Worm (Caenorhabditis elegans) whole organism, L2 larva: ENCODE data around the gene T05C12.11.
A peak's percentile ranks its signal among the peaks of the same experiment; 100 is the strongest.

Experiments
- C34F6.9 ChIP-seq: fragments of 150-350 bp; optimal IDR thresholded peaks from 2 replicates; lab custom pipeline; 2014; ENCODE audit warnings: missing biosample characterization, missing genetic modification characterization
- F13H6.1 ChIP-seq: sonication (generic microtip); optimal IDR thresholded peaks from 2 replicates; lab custom pipeline; 2016; ENCODE audit warnings: missing genetic modification characterization, missing compliant biosample characterization
- R02D3.7 ChIP-seq: fragments of 150-350 bp; optimal IDR thresholded peaks from 2 replicates; lab custom pipeline; 2014; ENCODE audit warnings: missing biosample characterization, missing genetic modification characterization
- Y55F3AM.14 ChIP-seq: fragments of 200-800 bp; sonication (Bioruptor generic); optimal IDR thresholded peaks from 2 replicates; lab custom pipeline; 2018; ENCODE audit warnings: mild to moderate bottlenecking, missing genetic modification characterization, missing compliant biosample characterization
- ZK546.5 ChIP-seq: sonication (generic microtip); optimal IDR thresholded peaks from 2 replicates; lab custom pipeline; 2017; ENCODE audit warnings: missing biosample characterization, missing genetic modification characterization
- alr-1 ChIP-seq: fragments of 150-350 bp; optimal IDR thresholded peaks from 2 replicates; lab custom pipeline; 2014; ENCODE audit warnings: missing biosample characterization, missing genetic modification characterization
- aly-2 ChIP-seq: fragments of 150-350 bp; optimal IDR thresholded peaks from 2 replicates; lab custom pipeline; 2014; ENCODE audit warnings: missing biosample characterization, missing genetic modification characterization
- ama-1 ChIP-seq: fragments of 150-350 bp; optimal IDR thresholded peaks from 2 replicates; lab custom pipeline; 2018; ENCODE audit warnings: inconsistent platforms
- blmp-1 ChIP-seq: sonication (generic microtip); optimal IDR thresholded peaks from 2 replicates; lab custom pipeline; 2017; ENCODE audit warnings: missing genetic modification characterization, mild to moderate bottlenecking, missing compliant biosample characterization, antibody characterized with exemption, moderate library complexity; ENCODE audit not compliant: insufficient read depth
- ceh-16 ChIP-seq: fragments of 150-350 bp; optimal IDR thresholded peaks from 2 replicates; lab custom pipeline; 2014; ENCODE audit warnings: missing biosample characterization, missing genetic modification characterization
- ceh-82 ChIP-seq: fragments of 150-350 bp; optimal IDR thresholded peaks from 2 replicates; lab custom pipeline; 2014; ENCODE audit warnings: missing biosample characterization, missing genetic modification characterization
- crh-2 ChIP-seq: sonication (generic microtip); optimal IDR thresholded peaks from 2 replicates; lab custom pipeline; 2017; ENCODE audit warnings: missing biosample characterization, missing genetic modification characterization
- dmd-4 ChIP-seq: sonication (generic microtip); optimal IDR thresholded peaks from 2 replicates; lab custom pipeline; 2017; ENCODE audit warnings: missing biosample characterization, missing genetic modification characterization
- egl-27 ChIP-seq: sonication (generic microtip); optimal IDR thresholded peaks from 3 replicates; lab custom pipeline; 2017; ENCODE audit warnings: missing biosample characterization, missing genetic modification reagents, missing genetic modification characterization
- elt-1 ChIP-seq: fragments of 150-350 bp; optimal IDR thresholded peaks from 2 replicates; lab custom pipeline; 2014; ENCODE audit warnings: missing biosample characterization, missing genetic modification characterization
- elt-3 ChIP-seq: sonication (generic microtip); optimal IDR thresholded peaks from 2 replicates; lab custom pipeline; 2017; ENCODE audit warnings: missing biosample characterization, missing genetic modification characterization
- fos-1 ChIP-seq: fragments of 150-350 bp; optimal IDR thresholded peaks from 2 replicates; lab custom pipeline; 2014; ENCODE audit warnings: missing biosample characterization, missing genetic modification characterization
- gmeb-1 ChIP-seq: fragments of 150-350 bp; optimal IDR thresholded peaks from 2 replicates; lab custom pipeline; 2014; ENCODE audit warnings: missing biosample characterization, missing genetic modification characterization
- lin-11 ChIP-seq: fragments of 150-350 bp; sonication (generic microtip); optimal IDR thresholded peaks from 2 replicates; lab custom pipeline; 2014; ENCODE audit warnings: missing biosample characterization, missing genetic modification characterization, inconsistent platforms, mixed read lengths
- lin-13 ChIP-seq: fragments of 150-350 bp; optimal IDR thresholded peaks from 2 replicates; lab custom pipeline; 2014; ENCODE audit warnings: missing biosample characterization, missing genetic modification reagents, missing genetic modification characterization
- lin-39 ChIP-seq: fragments of 150-350 bp; optimal IDR thresholded peaks from 2 replicates; lab custom pipeline; 2014; ENCODE audit warnings: missing biosample characterization, missing genetic modification reagents, missing genetic modification characterization
- lsy-2 ChIP-seq, 2 experiments: fragments of 150-350 bp in 1 of 2; sonication (generic microtip) in 1 of 2; optimal IDR thresholded peaks; 2 replicates each; lab custom pipeline; 2014 to 2017; ENCODE audit warnings: missing biosample characterization in 2 of 2, missing genetic modification characterization in 2 of 2
- mab-5 ChIP-seq: fragments of 150-350 bp; optimal IDR thresholded peaks from 2 replicates; lab custom pipeline; 2014; ENCODE audit warnings: missing biosample characterization, missing genetic modification characterization
- mbf-1 ChIP-seq: sonication (generic microtip); optimal IDR thresholded peaks from 2 replicates; lab custom pipeline; 2017; ENCODE audit warnings: missing biosample characterization, missing genetic modification characterization
- mdl-1 ChIP-seq, 2 experiments: fragments of 150-350 bp in 1 of 2; sonication (generic microtip) in 1 of 2; optimal IDR thresholded peaks; 2 replicates each; lab custom pipeline; 2017; ENCODE audit warnings: missing biosample characterization in 2 of 2, missing genetic modification characterization in 2 of 2
- nhr-10 ChIP-seq: sonication (generic microtip); optimal IDR thresholded peaks from 2 replicates; lab custom pipeline; 2017; ENCODE audit warnings: missing biosample characterization, missing genetic modification characterization
- nhr-11 ChIP-seq: fragments of 150-350 bp; optimal IDR thresholded peaks from 2 replicates; lab custom pipeline; 2014; ENCODE audit warnings: missing biosample characterization, missing genetic modification characterization
- nhr-12 ChIP-seq: fragments of 150-350 bp; optimal IDR thresholded peaks from 2 replicates; lab custom pipeline; 2014; ENCODE audit warnings: missing biosample characterization, missing genetic modification characterization
- nhr-129 ChIP-seq: fragments of 150-350 bp; optimal IDR thresholded peaks from 2 replicates; lab custom pipeline; 2014; ENCODE audit warnings: missing biosample characterization, missing genetic modification characterization
- nhr-21 ChIP-seq: fragments of 150-350 bp; optimal IDR thresholded peaks from 2 replicates; lab custom pipeline; 2014; ENCODE audit warnings: missing biosample characterization, missing genetic modification characterization
- nhr-23 ChIP-seq: fragments of 150-350 bp; optimal IDR thresholded peaks from 2 replicates; lab custom pipeline; 2014; ENCODE audit warnings: missing biosample characterization, missing genetic modification reagents, missing genetic modification characterization
- nhr-237 ChIP-seq: fragments of 150-350 bp; optimal IDR thresholded peaks from 2 replicates; lab custom pipeline; 2014; ENCODE audit warnings: missing biosample characterization, missing genetic modification characterization
- nhr-25 ChIP-seq: fragments of 150-350 bp; sonication (generic microtip); optimal IDR thresholded peaks from 3 replicates; lab custom pipeline; 2014; ENCODE audit warnings: missing biosample characterization, missing genetic modification characterization
- nhr-6 ChIP-seq: fragments of 150-350 bp; optimal IDR thresholded peaks from 2 replicates; lab custom pipeline; 2014; ENCODE audit warnings: missing biosample characterization, missing genetic modification characterization
- nhr-77 ChIP-seq: fragments of 150-350 bp; optimal IDR thresholded peaks from 2 replicates; lab custom pipeline; 2014; ENCODE audit warnings: missing biosample characterization, missing genetic modification characterization
- peb-1 ChIP-seq: fragments of 150-350 bp; optimal IDR thresholded peaks from 2 replicates; lab custom pipeline; 2014; ENCODE audit warnings: missing biosample characterization, missing genetic modification characterization
- sem-4 ChIP-seq: fragments of 150-350 bp; optimal IDR thresholded peaks from 2 replicates; lab custom pipeline; 2014; ENCODE audit warnings: missing biosample characterization, missing genetic modification reagents, missing genetic modification characterization
- skn-1 ChIP-seq: sonication (generic microtip); optimal IDR thresholded peaks from 2 replicates; lab custom pipeline; 2017; ENCODE audit warnings: missing biosample characterization, missing genetic modification characterization
- sma-3 ChIP-seq: sonication (generic microtip); optimal IDR thresholded peaks from 2 replicates; lab custom pipeline; 2016; ENCODE audit warnings: missing genetic modification reagents, missing genetic modification characterization, missing compliant biosample characterization
- sma-9 ChIP-seq, 2 experiments: fragments of 150-350 bp in 1 of 2; sonication (generic microtip) in 1 of 2; optimal IDR thresholded peaks; 2 replicates each; lab custom pipeline; 2014 to 2016; ENCODE audit warnings: missing genetic modification characterization in 2 of 2, mild to moderate bottlenecking in 1 of 2, missing biosample characterization in 1 of 2, missing compliant biosample characterization in 1 of 2, missing genetic modification reagents in 1 of 2, moderate library complexity in 1 of 2
- snpc-4 ChIP-seq: fragments of 150-350 bp; optimal IDR thresholded peaks from 2 replicates; lab custom pipeline; 2014; ENCODE audit warnings: missing biosample characterization, missing genetic modification characterization
- unc-39 ChIP-seq: fragments of 150-350 bp; optimal IDR thresholded peaks from 2 replicates; lab custom pipeline; 2014; ENCODE audit warnings: missing biosample characterization, missing genetic modification characterization
- unc-55 ChIP-seq: fragments of 150-350 bp; sonication (generic microtip); optimal IDR thresholded peaks from 3 replicates; lab custom pipeline; 2014; ENCODE audit warnings: missing biosample characterization, missing genetic modification reagents, missing genetic modification characterization
- unc-62 ChIP-seq: fragments of 150-350 bp; optimal IDR thresholded peaks from 2 replicates; lab custom pipeline; 2014; ENCODE audit warnings: missing biosample characterization, missing genetic modification reagents, missing genetic modification characterization
- zag-1 ChIP-seq: fragments of 150-350 bp; optimal IDR thresholded peaks from 2 replicates; lab custom pipeline; 2014; ENCODE audit warnings: missing biosample characterization, missing genetic modification characterization
- ztf-1 ChIP-seq: fragments of 200-800 bp; sonication (Bioruptor generic); conservative IDR thresholded peaks from 2 replicates; pipeline ENCODE4 v1.3.6; 2022; ENCODE audit warnings: missing genetic modification characterization, missing compliant biosample characterization
- ztf-11 ChIP-seq: sonication (generic microtip); optimal IDR thresholded peaks from 2 replicates; lab custom pipeline; 2017; ENCODE audit warnings: missing biosample characterization, missing genetic modification characterization
- ztf-4 ChIP-seq: fragments of 150-350 bp; optimal IDR thresholded peaks from 2 replicates; lab custom pipeline; 2014; ENCODE audit warnings: missing biosample characterization, missing genetic modification characterization

Gene T05C12.11

DNA sequence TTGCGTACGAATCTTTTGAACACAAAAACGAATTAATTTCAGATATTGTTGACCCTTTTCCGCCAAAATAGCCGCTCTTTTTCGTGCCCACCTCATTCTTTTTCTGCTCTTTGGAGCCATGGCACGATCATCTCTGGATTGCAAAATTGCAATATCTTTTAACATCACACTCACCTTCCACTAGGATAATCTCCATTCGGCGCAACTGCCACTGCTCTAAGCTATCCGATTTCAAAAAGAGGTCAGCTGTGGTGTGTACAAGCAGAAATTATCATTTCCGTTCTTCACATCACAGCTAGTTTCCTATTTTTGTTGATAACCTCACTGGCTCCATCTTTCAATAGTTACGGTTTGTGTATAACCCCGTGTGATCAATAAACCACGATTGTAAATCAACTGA, 43.7 kb downstream of the T05C12.11 start:
- TF ChIP-seq mdl-1 (tag; optimal IDR thresholded peaks at IDR 0.05; lab: Kevin White, UChicago), result no peak
- TF ChIP-seq sma-9 (GFP tag; optimal IDR thresholded peaks at IDR 0.05; lab: Kevin White, UChicago), result peak; percentile 66
- no peak for TF ChIP-seq sma-9 (tag; optimal IDR thresholded peaks at IDR 0.05; lab: Kevin White, UChicago)
- TF ChIP-seq, all 48 proteins: peak for 1

- TF ChIP-seq dmd-4 (tag; lab: Kevin White, UChicago) (no peak), blmp-1 (no peak), nhr-11 (tag; lab: Kevin White, UChicago) (no peak), nhr-6 (tag; lab: Kevin White, UChicago) (no peak), ztf-1 (GFP tag; lab: Robert Waterston, UW) (no peak), elt-1 (tag; lab: Kevin White, UChicago) (no peak), nhr-10 (tag; lab: Kevin White, UChicago) (no peak), R02D3.7 (tag; lab: Kevin White, UChicago) (no peak), nhr-129 (tag; lab: Kevin White, UChicago) (peak; percentile 45), unc-62 (GFP tag; lab: Kevin White, UChicago) (no peak), peb-1 (tag; lab: Kevin White, UChicago) (no peak), snpc-4 (tag; lab: Kevin White, UChicago) (no peak), crh-2 (tag; lab: Kevin White, UChicago) (peak; percentile 89), gmeb-1 (no peak), lsy-2 (tag; optimal IDR thresholded peaks at IDR 0.05; lab: Kevin White, UChicago) (peak in 1 of 2 experiments; percentile 69), ztf-11 (tag; lab: Kevin White, UChicago) (no peak), mab-5 (tag; lab: Kevin White, UChicago) (peak; percentile 28), nhr-21 (peak; percentile 8), mbf-1 (tag; lab: Kevin White, UChicago) (no peak), egl-27 (tag; lab: Kevin White, UChicago) (no peak), nhr-23 (no peak), nhr-237 (tag; lab: Kevin White, UChicago) (no peak), C34F6.9 (tag; lab: Kevin White, UChicago) (peak; percentile 55), lin-13 (GFP tag; lab: Kevin White, UChicago) (peak; percentile 18), sem-4 (peak; percentile 66), ztf-4 (tag; lab: Kevin White, UChicago) (no peak), zag-1 (tag; lab: Kevin White, UChicago) (peak; percentile 55), F13H6.1 (peak; percentile 31), nhr-12 (tag; lab: Kevin White, UChicago) (no peak), sma-9 (GFP tag; optimal IDR thresholded peaks at IDR 0.05; lab: Kevin White, UChicago) (peak; percentile 36), sma-9 (tag; optimal IDR thresholded peaks at IDR 0.05; lab: Kevin White, UChicago) (no peak), ceh-16 (no peak), lin-11 (peak; percentile 26), ZK546.5 (tag; lab: Kevin White, UChicago) (no peak), aly-2 (tag; lab: Kevin White, UChicago) (no peak), nhr-25 (tag; lab: Kevin White, UChicago) (peak; percentile 22), unc-39 (tag; lab: Kevin White, UChicago) (no peak), alr-1 (tag; lab: Kevin White, UChicago) (no peak), elt-3 (tag; lab: Kevin White, UChicago) (no peak), unc-55 (GFP tag; lab: Kevin White, UChicago) (peak; percentile 70), mdl-1 (tag; optimal IDR thresholded peaks at IDR 0.05; lab: Kevin White, UChicago) (peak; percentile 39 to 54), ceh-82 (no peak), Y55F3AM.14 (GFP tag; lab: Kevin White, UChicago) (peak; percentile 6), fos-1 (peak; percentile 70), nhr-77 (no peak), sma-3 (GFP tag; lab: Kevin White, UChicago) (no peak), ama-1 (lab: Kevin White, UChicago) (no peak), skn-1 (tag; lab: Kevin White, UChicago) (no peak), lin-39 (no peak)
Measured at ce11 chrII:8126132-8126531, 44.1 kb downstream of the T05C12.11 start.
